Worm (Caenorhabditis elegans): ENCODE data around the gene pgp-10.

DNA sequence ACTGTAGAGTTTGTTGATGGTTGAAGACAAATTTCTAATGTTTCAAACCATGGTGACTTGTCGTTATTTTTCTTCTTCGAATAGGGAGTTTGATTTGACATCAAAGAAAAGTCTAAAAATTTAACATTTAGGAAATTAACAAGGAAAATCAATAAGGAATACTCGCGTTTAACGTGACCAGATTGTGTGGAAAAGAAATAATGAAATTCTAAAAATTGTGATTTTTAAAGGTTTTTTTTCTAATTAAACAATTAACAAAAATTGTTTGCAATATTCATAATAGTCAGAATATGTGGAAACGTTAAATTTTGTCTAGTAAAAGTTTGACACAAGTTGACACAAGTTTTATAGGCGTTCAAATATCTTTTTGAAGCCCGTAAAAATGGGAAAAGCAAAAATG lies 28.8 kb downstream of the pgp-10 start, which contains the start of gene C55B6.4:
- TF ChIP-seq unc-39 (tag; optimal IDR thresholded peaks at IDR 0.05): no peak
- no peak for TF ChIP-seq ZK546.5 (tag; optimal IDR thresholded peaks at IDR 0.05)
- no peak for TF ChIP-seq lsy-2 (tag; optimal IDR thresholded peaks at IDR 0.05)
- TF ChIP-seq lin-39 (tag; optimal IDR thresholded peaks at IDR 0.05): no peak
- TF ChIP-seq nhr-77 (tag; optimal IDR thresholded peaks at IDR 0.05): no peak
- TF ChIP-seq ztf-4 (tag; optimal IDR thresholded peaks at IDR 0.05): no peak
- TF ChIP-seq snpc-4 (tag; optimal IDR thresholded peaks at IDR 0.05): no peak
- TF ChIP-seq mab-5 (tag; optimal IDR thresholded peaks at IDR 0.05): no peak
- no peak for TF ChIP-seq nhr-237 (tag; optimal IDR thresholded peaks at IDR 0.05)
- TF ChIP-seq ceh-16 (tag; optimal IDR thresholded peaks at IDR 0.05): no peak
